Worm (Caenorhabditis elegans): ENCODE measurements around the gene B0228.7.

ce11 chrII:7720479-7720878 lies 38.3 kb downstream of the B0228.7 start:
- TF ChIP-seq nhr-12 (tag; optimal IDR thresholded peaks at IDR 0.05) (no peak), ceh-90 (tag; optimal IDR thresholded peaks at IDR 0.05) (no peak)
